Fruit fly (Drosophila melanogaster): ENCODE data around the gene ssh.

DNA sequence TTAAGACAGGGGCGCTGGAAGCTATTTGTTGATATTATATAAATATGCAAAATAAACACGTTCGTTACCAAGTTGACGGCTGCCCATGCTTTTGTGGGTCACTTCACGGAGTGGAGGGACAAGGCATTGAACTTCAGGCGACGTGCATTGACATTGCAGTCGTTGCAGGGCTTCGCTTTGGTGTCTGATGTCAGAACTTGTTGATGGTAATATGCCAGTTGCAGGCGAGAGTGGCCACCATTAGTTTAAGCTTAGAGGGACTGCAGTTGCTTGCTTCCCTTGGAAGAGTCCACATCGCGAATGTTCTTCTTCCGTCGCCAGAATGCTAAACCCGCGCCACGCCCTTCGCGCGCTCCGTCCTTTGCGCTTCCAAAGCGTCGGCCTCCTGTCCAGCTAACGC lies 2.6 kb upstream of the ssh start, which contains the start of gene mah:
- TF ChIP-seq CG8301 (tag; optimal IDR thresholded peaks at IDR 0.05) (no peak), Pif1A (GFP tag; optimal IDR thresholded peaks at IDR 0.05) (no peak)
